Fruit fly (Drosophila melanogaster) Kc167 (cell line): Measurements from ENCODE around the gene CG42714.

Experiments
- Myc ChIP-seq: fragments of >200 bp; optimal IDR thresholded peaks from 2 replicates; lab custom pipeline; 2017; ENCODE audit warnings: missing external identifiers
- Sin3A ChIP-seq: fragments of >200 bp; optimal IDR thresholded peaks from 2 replicates; lab custom pipeline; 2018; ENCODE audit warnings: missing external identifiers
- h ChIP-seq: fragments of >200 bp; optimal IDR thresholded peaks from 3 replicates; lab custom pipeline; 2018; ENCODE audit warnings: missing external identifiers
- insv ChIP-seq: fragments of >200 bp; optimal IDR thresholded peaks from 3 replicates; lab custom pipeline; 2018; ENCODE audit warnings: missing external identifiers
- psq ChIP-seq: fragments of >200 bp; optimal IDR thresholded peaks from 2 replicates; lab custom pipeline; 2017; ENCODE audit warnings: missing external identifiers
- ttk ChIP-seq: sonication (Bioruptor generic); optimal IDR thresholded peaks from 2 replicates; lab custom pipeline; 2017; ENCODE audit warnings: missing external identifiers

CG42714 gene

DNA sequence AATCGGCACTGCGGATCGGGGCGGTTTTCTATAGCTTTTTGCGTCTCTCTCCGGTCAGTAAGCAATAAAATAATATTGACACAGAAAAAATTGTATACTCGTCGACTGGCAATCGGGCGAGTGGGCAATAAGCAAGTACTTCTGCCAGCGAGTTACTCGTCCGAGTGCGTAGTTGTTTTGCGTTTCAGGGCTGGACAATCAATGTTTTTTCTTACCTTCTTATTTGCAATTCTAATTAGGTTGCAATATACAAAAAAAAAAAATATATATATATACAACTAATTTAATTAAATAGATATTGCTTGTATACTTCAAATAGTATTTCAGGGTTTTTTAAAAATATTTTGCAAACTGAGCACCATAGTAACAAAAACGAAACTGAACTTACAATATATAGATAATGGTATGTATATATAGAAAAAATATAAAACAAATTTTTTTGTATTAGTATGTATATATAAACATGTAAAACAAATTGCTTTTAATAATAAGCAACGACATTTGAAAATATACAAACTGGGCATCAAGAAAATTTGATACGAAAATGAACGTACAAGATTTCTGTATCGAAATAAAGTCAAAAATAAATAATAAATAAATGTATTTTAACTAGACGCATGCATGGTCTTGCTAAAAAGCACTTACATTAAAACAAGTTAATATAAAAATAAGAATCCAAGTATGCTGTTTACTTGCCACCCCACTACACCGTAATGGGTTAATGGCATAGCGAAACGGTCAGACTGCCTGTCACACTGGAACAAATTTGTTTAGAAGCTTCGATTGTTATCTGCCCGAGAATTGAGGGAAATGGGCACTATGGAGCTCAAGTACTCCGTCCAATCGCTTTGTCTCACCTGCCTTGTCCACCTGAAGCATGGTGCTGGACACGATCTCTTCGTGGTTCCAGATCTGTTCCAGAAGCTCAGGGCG is 44.6 kb downstream of the CG42714 start, which contains the start of the genes D19A and CG7386:
TSS of gene D19A (minus strand) at position 129 of the 933 bp plus-strand sequence.
TSS of gene CG7386 (plus strand) at position 751 of the 933 bp plus-strand sequence.
- TF ChIP-seq psq: no peak
- TF ChIP-seq Sin3A (lab: Kevin White, UChicago): no peak
- no peak for TF ChIP-seq h (lab: Kevin White, UChicago)
- TF ChIP-seq ttk (lab: Kevin White, UChicago): no peak
- no peak for TF ChIP-seq insv
- TF ChIP-seq Myc (lab: Kevin White, UChicago): no peak

DNA sequence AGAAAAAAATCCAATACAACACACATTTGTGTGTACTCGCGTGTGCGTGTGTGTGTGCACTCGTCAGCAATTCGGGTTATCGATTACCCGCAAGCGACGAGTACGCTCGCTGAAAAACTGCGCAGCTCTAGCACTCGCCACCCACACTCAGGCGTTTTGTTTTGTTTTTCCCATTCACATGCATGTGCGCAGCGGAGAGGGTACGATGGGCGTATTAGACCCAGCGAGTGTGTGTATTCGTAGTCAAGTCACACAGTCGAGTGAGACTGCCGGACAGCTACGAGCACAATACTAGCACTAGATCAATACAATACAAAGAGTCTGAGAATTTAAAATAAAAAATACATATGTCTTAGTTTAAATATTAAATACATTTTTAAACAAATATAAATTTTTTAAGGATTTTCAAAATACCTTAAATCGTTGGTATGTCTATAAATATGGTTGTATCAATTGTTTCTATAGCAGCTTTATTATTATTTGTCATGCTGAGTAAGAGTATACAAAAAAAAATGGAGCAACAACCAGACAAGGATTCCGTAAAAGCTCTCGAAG is 48.9 kb downstream of the CG42714 start, which contains the start of the genes D19B and CG43293:
TSS of gene D19B (minus strand) at position 37 of the 555 bp plus-strand sequence.
TSS of gene CG43293 (plus strand) at position 306 of the 555 bp plus-strand sequence.
- no peak for TF ChIP-seq insv
- TF ChIP-seq ttk (lab: Kevin White, UChicago): no peak
- TF ChIP-seq psq: no peak
- TF ChIP-seq Myc (lab: Kevin White, UChicago): no peak
